Worm (Caenorhabditis elegans): Measurements from ENCODE around the gene Y62F5A.10.

DNA sequence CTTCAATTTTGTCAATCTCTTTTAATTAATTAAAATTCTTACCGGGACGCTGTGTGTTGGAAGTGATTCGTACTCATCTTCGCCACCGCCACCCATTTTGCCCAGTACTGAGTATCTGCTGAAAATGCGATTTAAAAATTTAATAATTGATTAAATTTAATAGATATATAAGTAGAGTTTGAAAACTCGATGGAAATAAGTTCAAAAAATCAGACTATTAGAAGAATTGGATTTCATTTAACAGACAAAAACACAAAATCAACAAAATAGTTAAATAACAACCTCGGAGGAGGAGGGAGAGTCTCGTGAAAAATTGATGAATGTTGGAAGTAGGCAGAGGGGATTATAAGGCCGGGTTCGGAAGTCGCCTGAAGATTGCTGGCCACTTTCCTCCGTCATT lies 49.5 kb upstream of the Y62F5A.10 start, which contains the start of gene mfn-1:
- TF ChIP-seq pha-4 (GFP tag; IDR thresholded peaks at IDR 0.05), result no peak
- no peak for TF ChIP-seq pha-4 (tag; optimal IDR thresholded peaks at IDR 0.05)
- TF ChIP-seq unc-39 (tag; optimal IDR thresholded peaks at IDR 0.05), result no peak
- no peak for TF ChIP-seq egl-27 (tag; optimal IDR thresholded peaks at IDR 0.05)
- no peak for TF ChIP-seq nhr-11 (tag; optimal IDR thresholded peaks at IDR 0.05)
- TF ChIP-seq F10B5.3 (tag; optimal IDR thresholded peaks at IDR 0.05), result no peak
- no peak for TF ChIP-seq hif-1 (tag; optimal IDR thresholded peaks at IDR 0.05)
- TF ChIP-seq zag-1 (tag; optimal IDR thresholded peaks at IDR 0.05), result no peak
- TF ChIP-seq unc-62 (GFP tag; optimal IDR thresholded peaks at IDR 0.05 in 1 of 2), result no peak
- TF ChIP-seq unc-62 (tag; optimal IDR thresholded peaks at IDR 0.05), result no peak
